Fruit fly (Drosophila melanogaster): ENCODE results near the gene CG31687.
"Not testable (repeated sequence)": the region's sequence is repeated elsewhere in the genome, so short reads cannot be mapped to it uniquely, and the experiment has no call there.

Gene CG31687

DNA sequence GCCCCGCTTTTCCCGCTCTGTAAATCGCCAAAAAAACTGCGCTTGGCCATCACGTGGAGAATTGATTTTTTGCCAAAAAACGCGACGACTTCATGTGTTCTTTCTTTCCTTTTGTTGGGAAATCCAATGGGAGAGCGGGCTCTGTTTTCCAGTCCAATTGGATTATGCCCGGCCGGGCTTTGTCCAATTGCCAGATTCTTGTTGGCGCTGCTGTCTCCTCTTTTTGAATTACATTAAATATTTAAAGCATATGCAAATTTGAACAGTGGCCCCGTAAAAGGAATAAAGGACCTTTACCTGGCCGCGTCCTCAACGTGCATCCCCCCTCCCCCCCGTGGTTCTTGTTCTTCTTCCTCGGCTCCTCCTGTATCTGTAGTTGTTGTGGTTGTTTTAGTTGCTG lies 20.6 kb upstream of the CG31687 start:
- TF ChIP-seq Snoo (tag; optimal IDR thresholded peaks at IDR 0.05), result no peak
- no peak for TF ChIP-seq CG4496 (GFP tag; IDR thresholded peaks at IDR 0.05)
- TF ChIP-seq Pif1A (GFP tag; optimal IDR thresholded peaks at IDR 0.05), result no peak

DNA sequence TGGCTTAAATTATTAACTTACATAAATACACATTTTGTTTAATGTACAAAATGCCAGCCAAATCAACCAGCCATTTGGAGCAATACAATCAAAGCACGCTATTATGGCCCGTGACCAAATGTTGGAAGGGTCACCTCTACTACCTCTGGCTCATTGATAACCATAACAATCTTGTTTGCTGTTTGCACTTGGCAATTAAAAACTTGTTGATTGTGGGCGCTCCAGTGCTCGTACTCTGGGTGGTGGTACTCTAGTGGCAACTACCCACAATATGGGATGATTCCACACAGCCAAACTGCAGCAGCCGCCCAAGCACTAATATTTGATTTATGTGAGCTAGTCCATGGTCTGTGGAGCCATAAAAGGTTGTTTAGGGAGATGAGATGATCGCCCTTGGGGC lies 18.8 kb upstream of the CG31687 start:
- TF ChIP-seq CG34367 (tag; optimal IDR thresholded peaks at IDR 0.05) (no peak), CG9948 (tag; optimal IDR thresholded peaks at IDR 0.05) (no peak), rn (GFP tag; IDR thresholded peaks at IDR 0.05) (no peak), EcR (GFP tag; optimal IDR thresholded peaks at IDR 0.05) (no peak), Pif1B (GFP tag; optimal IDR thresholded peaks at IDR 0.05) (no peak), Snoo (tag; optimal IDR thresholded peaks at IDR 0.05) (no peak), CG32121 (GFP tag; IDR thresholded peaks at IDR 0.05) (no peak), fd96Ca (GFP tag; IDR thresholded peaks at IDR 0.05) (no peak), gl (tag; optimal IDR thresholded peaks at IDR 0.05) (no peak), CG4496 (GFP tag; IDR thresholded peaks at IDR 0.05) (no peak), CG17806 (tag; optimal IDR thresholded peaks at IDR 0.05) (no peak), CG14655 (GFP tag; optimal IDR thresholded peaks at IDR 0.05) (no peak), D1 (tag; optimal IDR thresholded peaks at IDR 0.05) (no peak)

DNA sequence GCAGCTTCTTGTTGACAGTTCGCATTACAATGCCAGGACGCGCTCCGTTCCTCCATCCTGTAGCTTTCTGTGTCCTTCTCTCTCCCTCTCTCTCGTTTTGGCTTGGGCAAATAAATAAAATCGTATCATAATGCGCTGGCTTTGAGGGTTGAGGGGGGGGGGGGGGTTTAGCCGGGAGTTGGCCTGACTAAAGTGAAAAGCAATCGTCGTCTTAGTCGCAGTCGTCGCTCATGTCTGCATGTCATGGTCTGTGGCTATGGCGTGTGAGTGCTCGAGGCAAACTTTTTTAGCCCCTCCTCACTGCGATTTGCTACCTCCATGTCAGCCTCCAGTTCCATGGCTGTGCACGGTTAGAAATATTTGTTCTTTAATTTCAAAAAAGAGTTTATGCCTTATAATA lies 15.2 kb upstream of the CG31687 start:
- no peak for TF ChIP-seq rn (GFP tag; IDR thresholded peaks at IDR 0.05)
- TF ChIP-seq CG13204 (GFP tag; optimal IDR thresholded peaks at IDR 0.05), result peak; percentile 30
- no peak for TF ChIP-seq CG32121 (GFP tag; IDR thresholded peaks at IDR 0.05)
- no peak for TF ChIP-seq CG14655 (GFP tag; optimal IDR thresholded peaks at IDR 0.05)
- TF ChIP-seq gl (tag; optimal IDR thresholded peaks at IDR 0.05), result no peak

DNA sequence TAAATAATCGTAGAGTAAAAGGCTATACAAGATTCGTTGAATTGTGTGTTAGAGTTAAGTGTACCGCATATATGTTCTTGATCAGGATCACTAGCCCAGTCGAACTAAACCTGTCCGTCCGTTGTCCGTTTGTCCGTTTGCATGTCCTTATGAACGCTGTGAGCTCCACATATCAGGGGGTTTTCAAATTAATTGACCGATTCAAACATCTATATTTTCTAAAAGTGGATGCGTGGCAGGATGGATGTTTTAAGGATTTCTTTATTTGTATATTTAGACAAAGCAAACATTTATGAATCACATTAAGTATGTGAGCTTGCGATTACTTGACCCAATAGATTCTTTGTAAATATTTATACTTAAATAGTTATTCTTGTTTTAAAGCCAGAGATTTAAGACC lies 14.8 kb upstream of the CG31687 start:
- peak; percentile 36 for TF ChIP-seq CG14655 (GFP tag; optimal IDR thresholded peaks at IDR 0.05)
- no peak for TF ChIP-seq gl (tag; optimal IDR thresholded peaks at IDR 0.05)

DNA sequence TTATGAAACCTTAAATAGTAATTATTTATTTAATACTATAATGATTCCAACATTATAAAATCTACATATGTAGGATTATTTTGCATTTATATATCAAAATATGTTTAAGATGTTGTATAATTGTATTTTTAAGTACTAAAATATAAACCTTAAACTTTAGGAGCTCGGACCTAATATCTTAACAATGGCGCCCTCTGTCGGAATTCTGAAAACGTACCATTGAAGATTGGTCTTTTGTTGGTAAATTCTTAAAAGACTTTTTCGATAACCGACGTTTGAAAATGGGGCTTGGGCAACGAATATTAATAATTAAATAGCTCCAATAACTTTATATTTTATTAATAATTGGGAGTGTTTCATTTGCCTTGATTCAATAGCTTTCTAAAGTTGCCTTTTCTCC lies 12.2 kb upstream of the CG31687 start:
- no peak for TF ChIP-seq CG8159 (tag; optimal IDR thresholded peaks at IDR 0.05)

DNA sequence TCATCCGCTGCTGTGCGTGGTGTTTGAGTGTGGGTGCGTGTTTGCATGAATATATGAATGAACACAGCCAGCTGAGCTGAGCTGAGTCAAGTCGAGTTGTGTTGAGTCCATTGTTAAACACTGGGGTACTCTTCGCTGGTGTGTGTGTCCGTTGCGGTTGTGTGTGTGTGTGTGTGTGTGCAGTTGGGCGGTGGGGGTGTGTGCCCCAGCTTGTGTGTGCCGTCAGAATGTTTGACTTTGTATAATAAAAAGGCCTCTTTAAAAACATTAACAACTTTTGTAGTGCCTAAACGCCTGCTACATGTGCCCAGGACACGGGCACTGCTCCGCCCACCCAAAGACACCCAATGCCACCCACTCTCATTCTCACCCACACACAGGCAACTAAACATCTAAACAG lies 11.6 kb upstream of the CG31687 start:
- TF ChIP-seq CG14655 (GFP tag; optimal IDR thresholded peaks at IDR 0.05), result no peak
- no peak for TF ChIP-seq CG8301 (tag; optimal IDR thresholded peaks at IDR 0.05)
- no peak for TF ChIP-seq CG4496 (GFP tag; IDR thresholded peaks at IDR 0.05)
- TF ChIP-seq rn (GFP tag; IDR thresholded peaks at IDR 0.05), result no peak
- TF ChIP-seq gl (tag; optimal IDR thresholded peaks at IDR 0.05), result no peak
- TF ChIP-seq EcR (GFP tag; optimal IDR thresholded peaks at IDR 0.05), result no peak
- TF ChIP-seq CG8159 (tag; optimal IDR thresholded peaks at IDR 0.05), result no peak

DNA sequence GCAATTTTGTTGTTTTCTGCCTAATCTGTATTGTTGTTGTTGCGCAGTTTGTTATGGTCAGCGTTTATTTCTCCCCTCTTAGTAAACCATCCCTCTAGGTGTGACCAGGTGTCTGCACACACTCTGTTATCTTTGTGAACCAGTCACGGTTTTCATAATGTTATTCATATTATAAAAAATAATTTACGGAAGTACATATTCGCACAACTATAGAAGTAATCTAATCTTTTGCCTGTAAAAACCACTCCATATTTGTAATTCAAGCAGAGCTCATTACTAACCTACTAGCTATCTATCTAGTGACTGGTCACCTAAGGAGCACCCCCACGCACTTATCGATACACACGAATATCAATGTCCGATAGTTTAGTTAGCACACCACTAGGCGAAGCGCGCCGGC lies 8.9 kb downstream of the CG31687 start, which contains the start of the genes CG18858 and Cdc23:
CG18858 (minus strand) TSS at position 101 of the 400 bp plus-strand sequence.
Cdc23 (plus strand) TSS at position 368 of the 400 bp plus-strand sequence.
- TF ChIP-seq D1 (tag; optimal IDR thresholded peaks at IDR 0.05); CG32121 (GFP tag; IDR thresholded peaks at IDR 0.05); EcR (GFP tag; optimal IDR thresholded peaks at IDR 0.05): not testable (repeated sequence)

DNA sequence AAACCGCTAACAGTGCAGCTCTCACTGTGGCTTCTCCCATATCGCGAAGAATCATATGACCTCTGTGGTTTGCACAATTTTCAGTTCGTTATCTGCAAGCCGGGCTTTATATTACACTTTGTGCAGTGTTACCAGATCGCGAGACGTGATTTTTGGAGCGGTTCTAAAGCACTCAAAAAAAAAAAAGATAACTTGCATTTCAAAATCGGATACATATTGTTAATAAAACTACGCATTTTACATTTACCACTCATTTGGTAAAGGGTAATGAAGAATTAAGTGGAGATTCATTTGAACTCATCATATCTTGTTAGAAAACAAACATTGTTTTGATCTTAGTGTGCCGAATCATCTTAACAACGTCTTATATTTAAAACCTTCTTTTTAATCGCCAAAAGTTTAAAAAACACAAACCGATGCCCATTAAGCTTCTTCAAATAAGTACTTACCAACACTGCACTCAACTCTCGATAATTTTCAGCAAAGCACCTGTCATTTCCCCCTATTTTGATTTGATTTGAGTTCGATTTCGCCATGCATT lies 13.4 kb downstream of the CG31687 start, which contains the start of gene CG2493:
CG2493 (minus strand) TSS at position 129 of the 541 bp plus-strand sequence.
- TF ChIP-seq CG32121 (GFP tag; IDR thresholded peaks at IDR 0.05), result 0 out of 2 replicates have a peak, but pooled peaks have one; percentile 23
- TF ChIP-seq CG17806 (tag; optimal IDR thresholded peaks at IDR 0.05), result peak; percentile 73
- TF ChIP-seq CG13204 (GFP tag; optimal IDR thresholded peaks at IDR 0.05), result no peak
- TF ChIP-seq Pif1B (GFP tag; optimal IDR thresholded peaks at IDR 0.05), result no peak
- TF ChIP-seq CG12605 (GFP tag; IDR thresholded peaks at IDR 0.05), result 0 out of 2 replicates have a peak, but pooled peaks have one; percentile 6
- peak; percentile 85 for TF ChIP-seq CG4496 (GFP tag; IDR thresholded peaks at IDR 0.05)
- TF ChIP-seq CG8301 (tag; optimal IDR thresholded peaks at IDR 0.05), result peak; percentile 78
- TF ChIP-seq CG9948 (tag; optimal IDR thresholded peaks at IDR 0.05), result peak; percentile 62
- no peak for TF ChIP-seq D1 (tag; optimal IDR thresholded peaks at IDR 0.05)
- peak; percentile 69 for TF ChIP-seq Pif1A (GFP tag; optimal IDR thresholded peaks at IDR 0.05)
- TF ChIP-seq CG34367 (tag; optimal IDR thresholded peaks at IDR 0.05), result no peak
- peak; percentile 62 for TF ChIP-seq Ets98B (GFP tag; IDR thresholded peaks at IDR 0.05)
- no peak for TF ChIP-seq Snoo (tag; optimal IDR thresholded peaks at IDR 0.05)
- TF ChIP-seq CG15710 (tag; optimal IDR thresholded peaks at IDR 0.05), result no peak
- TF ChIP-seq fd96Ca (GFP tag; IDR thresholded peaks at IDR 0.05), result no peak
- TF ChIP-seq rn (GFP tag; IDR thresholded peaks at IDR 0.05), result no peak
- peak; percentile 70 for TF ChIP-seq CG8159 (tag; optimal IDR thresholded peaks at IDR 0.05)
- TF ChIP-seq EcR (GFP tag; optimal IDR thresholded peaks at IDR 0.05), result no peak
- TF ChIP-seq CG14655 (GFP tag; optimal IDR thresholded peaks at IDR 0.05), result peak; percentile 80
- no peak for TF ChIP-seq CG10348 (GFP tag; IDR thresholded peaks at IDR 0.05)
- no peak for TF ChIP-seq gl (tag; optimal IDR thresholded peaks at IDR 0.05)
